Fruit fly (Drosophila melanogaster) whole organism, embryonic: ENCODE data around the gene wry.

Source experiments
- Atf3 ChIP-seq: fragments of 200-800 bp; sonication (Bioruptor generic); optimal IDR thresholded peaks from 3 replicates; lab custom pipeline; 2016; ENCODE audit warnings: missing biosample characterization, missing genetic modification characterization
- Atf6 ChIP-seq: fragments of 200-800 bp; sonication (Bioruptor generic); IDR thresholded peaks from 2 replicates; pipeline ENCODE4 v1.3.6; 2022; ENCODE audit warnings: missing biosample characterization, missing genetic modification characterization
- B-H2 ChIP-seq: fragments of 200-800 bp; sonication (Bioruptor generic); optimal IDR thresholded peaks from 2 replicates; lab custom pipeline; 2018; ENCODE audit warnings: missing biosample characterization, mild to moderate bottlenecking, missing genetic modification characterization
- Bdp1 ChIP-seq: fragments of 200-800 bp; sonication (Bioruptor generic); optimal IDR thresholded peaks from 3 replicates; lab custom pipeline; 2016; ENCODE audit warnings: missing biosample characterization, missing genetic modification characterization
- CG10267 ChIP-seq: fragments of 200-800 bp; sonication (Bioruptor generic); optimal IDR thresholded peaks from 2 replicates; lab custom pipeline; 2018; ENCODE audit warnings: missing biosample characterization, mild to moderate bottlenecking, missing genetic modification characterization, moderate library complexity
- CG10462 ChIP-seq: fragments of 200-800 bp; sonication (Bioruptor generic); optimal IDR thresholded peaks from 2 replicates; lab custom pipeline; 2016; ENCODE audit warnings: missing biosample characterization, missing genetic modification characterization
- CG10565 ChIP-seq: fragments of 200-800 bp; sonication (Bioruptor generic); optimal IDR thresholded peaks from 3 replicates; lab custom pipeline; 2016; ENCODE audit warnings: missing biosample characterization, mild to moderate bottlenecking, missing genetic modification characterization
- CG10959 ChIP-seq: fragments of 200-800 bp; sonication (Bioruptor generic); IDR thresholded peaks from 2 replicates; pipeline ENCODE4 v1.3.6; 2022; ENCODE audit warnings: missing biosample characterization, missing genetic modification characterization
- CG12071 ChIP-seq: fragments of 200-800 bp; sonication (Bioruptor generic); optimal IDR thresholded peaks from 3 replicates; lab custom pipeline; 2018; ENCODE audit warnings: missing biosample characterization, mild to moderate bottlenecking, missing genetic modification characterization
- CG12104 ChIP-seq: fragments of 200-800 bp; sonication (Bioruptor generic); optimal IDR thresholded peaks from 3 replicates; lab custom pipeline; 2016; ENCODE audit warnings: missing biosample characterization, missing genetic modification characterization
- CG12769 ChIP-seq: fragments of 200-800 bp; sonication (Bioruptor generic); optimal IDR thresholded peaks from 2 replicates; lab custom pipeline; 2019; ENCODE audit warnings: missing biosample characterization, mild to moderate bottlenecking, missing genetic modification characterization, moderate library complexity
- CG13123 ChIP-seq: fragments of 200-800 bp; sonication (Bioruptor generic); optimal IDR thresholded peaks from 2 replicates; lab custom pipeline; 2016; ENCODE audit warnings: missing biosample characterization, missing genetic modification characterization
- CG13424 ChIP-seq: fragments of 200-800 bp; sonication (Bioruptor generic); optimal IDR thresholded peaks from 2 replicates; lab custom pipeline; 2019; ENCODE audit warnings: missing biosample characterization, mild to moderate bottlenecking, missing genetic modification characterization, moderate library complexity
- CG16779 ChIP-seq: fragments of 200-800 bp; sonication (Bioruptor generic); IDR thresholded peaks from 2 replicates; pipeline ENCODE4 v1.3.6; 2022; ENCODE audit warnings: missing biosample characterization, missing genetic modification characterization
- CG16813 ChIP-seq: fragments of 200-800 bp; sonication (Bioruptor generic); IDR thresholded peaks from 3 replicates; pipeline ENCODE4 v1.3.6; 2022; ENCODE audit warnings: missing biosample characterization, missing genetic modification characterization; ENCODE audit not compliant: partially characterized antibody
- CG17912 ChIP-seq: fragments of 200-800 bp; sonication (Bioruptor generic); optimal IDR thresholded peaks from 2 replicates; lab custom pipeline; 2018; ENCODE audit warnings: missing biosample characterization, mild to moderate bottlenecking, missing genetic modification characterization
- CG30403 ChIP-seq: fragments of 200-800 bp; sonication (Bioruptor generic); optimal IDR thresholded peaks from 3 replicates; lab custom pipeline; 2016; ENCODE audit warnings: missing biosample characterization, missing genetic modification characterization
- CG3726 ChIP-seq: fragments of 200-800 bp; sonication (Bioruptor generic); IDR thresholded peaks from 3 replicates; pipeline ENCODE4, ENCODE4 v1.3.6; 2022; ENCODE audit warnings: missing biosample characterization, missing genetic modification characterization
- CG3847 ChIP-seq: fragments of 200-800 bp; sonication (Bioruptor generic); IDR thresholded peaks from 2 replicates; pipeline ENCODE4 v1.3.6; 2022; ENCODE audit warnings: missing biosample characterization, missing genetic modification characterization
- CG4707 ChIP-seq: fragments of 200-800 bp; sonication (Bioruptor generic); optimal IDR thresholded peaks from 2 replicates; lab custom pipeline; 2018; ENCODE audit warnings: missing biosample characterization, mild to moderate bottlenecking, missing genetic modification characterization, moderate library complexity
- CG6813 ChIP-seq: fragments of 200-800 bp; sonication (Bioruptor generic); optimal IDR thresholded peaks from 2 replicates; lab custom pipeline; 2017; ENCODE audit warnings: missing biosample characterization, missing genetic modification characterization, mild to moderate bottlenecking, moderate library complexity, missing genetic modification reagents
- CG9215 ChIP-seq: fragments of 200-800 bp; sonication (Bioruptor generic); IDR thresholded peaks from 2 replicates; pipeline ENCODE4 v1.3.6; 2022; ENCODE audit warnings: missing biosample characterization, missing genetic modification characterization
- CG9609 ChIP-seq: fragments of 200-800 bp; sonication (Bioruptor generic); optimal IDR thresholded peaks from 3 replicates; lab custom pipeline; 2016; ENCODE audit warnings: missing biosample characterization, missing genetic modification characterization
- Chrac-16 ChIP-seq: fragments of 200-800 bp; sonication (Bioruptor generic); optimal IDR thresholded peaks from 3 replicates; lab custom pipeline; 2016; ENCODE audit warnings: missing biosample characterization, missing genetic modification characterization
- D ChIP-seq, 2 experiments: fragments of 200-800 bp in 1 of 2; fragments of >200 bp in 1 of 2; sonication (Bioruptor generic) in 1 of 2; optimal IDR thresholded peaks; 2 replicates in 1 of 2; 3 replicates in 1 of 2; lab custom pipeline; 2017; ENCODE audit warnings: mild to moderate bottlenecking in 1 of 2, missing biosample characterization in 1 of 2, missing genetic modification characterization in 1 of 2, missing genetic modification reagents in 1 of 2
- D19B ChIP-seq: fragments of 200-800 bp; sonication (Bioruptor generic); optimal IDR thresholded peaks from 2 replicates; lab custom pipeline; 2017; ENCODE audit warnings: missing biosample characterization, mild to moderate bottlenecking, missing genetic modification characterization
- Eip74EF ChIP-seq, 2 experiments: fragments of 200-800 bp in 1 of 2; fragments of >200 bp in 1 of 2; sonication (Bioruptor generic) in 1 of 2; optimal IDR thresholded peaks; 2 replicates each; lab custom pipeline; 2017 to 2019; ENCODE audit warnings: missing biosample characterization in 2 of 2, missing genetic modification characterization in 2 of 2, mild to moderate bottlenecking in 1 of 2, moderate library complexity in 1 of 2
- Mes4 ChIP-seq: fragments of 200-800 bp; sonication (Bioruptor generic); optimal IDR thresholded peaks from 2 replicates; lab custom pipeline; 2016; ENCODE audit warnings: missing biosample characterization, missing genetic modification characterization
- Nf-YB ChIP-seq: fragments of 200-800 bp; sonication (Bioruptor generic); optimal IDR thresholded peaks from 3 replicates; lab custom pipeline; 2019; ENCODE audit warnings: missing biosample characterization, mild to moderate bottlenecking, missing genetic modification characterization, moderate library complexity
- Pdp1 ChIP-seq, 2 experiments: fragments of 200-800 bp; sonication (Bioruptor generic); optimal IDR thresholded peaks; 3 replicates each; lab custom pipeline; 2016; ENCODE audit warnings: missing biosample characterization in 2 of 2, missing genetic modification characterization in 2 of 2, mild to moderate bottlenecking in 1 of 2, moderate library complexity in 1 of 2
- Six4 ChIP-seq: fragments of 200-800 bp; sonication (Bioruptor generic); optimal IDR thresholded peaks from 2 replicates; lab custom pipeline; 2016; ENCODE audit warnings: missing biosample characterization, missing genetic modification characterization
- Sox100B ChIP-seq: fragments of 200-800 bp; sonication (Bioruptor generic); optimal IDR thresholded peaks from 3 replicates; lab custom pipeline; 2018; ENCODE audit warnings: missing biosample characterization, mild to moderate bottlenecking, missing genetic modification characterization
- Taf1 ChIP-seq: fragments of 200-800 bp; sonication (Bioruptor generic); IDR thresholded peaks from 2 replicates; pipeline ENCODE4 v1.3.6; 2022; ENCODE audit warnings: missing biosample characterization, missing genetic modification characterization
- Trl ChIP-seq, 3 experiments: fragments of >200 bp in 2 of 3; fragments of 200-800 bp in 1 of 3; sonication (Bioruptor generic) in 1 of 3; optimal IDR thresholded peaks; 2 replicates in 1 of 3; 3 replicates in 2 of 3; lab custom pipeline; 2016 to 2017; ENCODE audit warnings: missing biosample characterization in 1 of 3, missing genetic modification characterization in 1 of 3
- abd-A ChIP-seq: fragments of 200-800 bp; sonication (Bioruptor generic); optimal IDR thresholded peaks from 3 replicates; lab custom pipeline; 2019; ENCODE audit warnings: missing biosample characterization, mild to moderate bottlenecking, missing genetic modification characterization, moderate library complexity
- ash1 ChIP-seq: fragments of 200-800 bp; sonication (Bioruptor generic); optimal IDR thresholded peaks from 2 replicates; lab custom pipeline; 2018; ENCODE audit warnings: missing biosample characterization, mild to moderate bottlenecking, missing genetic modification characterization
- ato ChIP-seq: fragments of 200-800 bp; sonication (Bioruptor generic); IDR thresholded peaks from 2 replicates; pipeline ENCODE4 v1.3.6; 2022; ENCODE audit warnings: missing biosample characterization, missing genetic modification characterization; ENCODE audit not compliant: partially characterized antibody
- az2 ChIP-seq: fragments of 200-800 bp; sonication (Bioruptor generic); optimal IDR thresholded peaks from 3 replicates; lab custom pipeline; 2016; ENCODE audit warnings: missing biosample characterization, missing genetic modification characterization
- caup ChIP-seq: fragments of 200-800 bp; sonication (Bioruptor generic); optimal IDR thresholded peaks from 3 replicates; lab custom pipeline; 2017; ENCODE audit warnings: missing biosample characterization, mild to moderate bottlenecking, missing genetic modification characterization, moderate library complexity; ENCODE audit not compliant: severe bottlenecking
- chm ChIP-seq: fragments of 200-800 bp; sonication (Bioruptor generic); IDR thresholded peaks from 2 replicates; pipeline ENCODE4 v1.3.6; 2022; ENCODE audit warnings: missing biosample characterization, missing genetic modification characterization
- ci ChIP-seq: fragments of 200-800 bp; sonication (Bioruptor generic); IDR thresholded peaks from 3 replicates; pipeline ENCODE4 v1.3.6; 2022; ENCODE audit warnings: missing biosample characterization, missing genetic modification characterization
- croc ChIP-seq: fragments of 200-800 bp; sonication (Bioruptor generic); conservative IDR thresholded peaks from 3 replicates; pipeline ENCODE4 v1.3.6; 2022; ENCODE audit warnings: missing biosample characterization, missing genetic modification characterization
- dm ChIP-seq: fragments of 200-800 bp; sonication (Bioruptor generic); optimal IDR thresholded peaks from 3 replicates; lab custom pipeline; 2016; ENCODE audit warnings: missing biosample characterization, missing genetic modification characterization
- dysf ChIP-seq: fragments of 200-800 bp; sonication (Bioruptor generic); IDR thresholded peaks from 3 replicates; pipeline ENCODE4 v1.3.6; 2022; ENCODE audit warnings: missing biosample characterization, missing genetic modification characterization
- fd102C ChIP-seq: fragments of 200-800 bp; sonication (Bioruptor generic); optimal IDR thresholded peaks from 2 replicates; lab custom pipeline; 2018; ENCODE audit warnings: missing biosample characterization, mild to moderate bottlenecking, missing genetic modification characterization, moderate library complexity
- fd3F ChIP-seq: fragments of 200-800 bp; sonication (Bioruptor generic); optimal IDR thresholded peaks from 2 replicates; lab custom pipeline; 2018; ENCODE audit warnings: missing biosample characterization, mild to moderate bottlenecking, missing genetic modification characterization, moderate library complexity
- lab ChIP-seq: fragments of 200-800 bp; sonication (Bioruptor generic); optimal IDR thresholded peaks from 3 replicates; lab custom pipeline; 2017; ENCODE audit warnings: missing biosample characterization, missing genetic modification characterization, mild to moderate bottlenecking, moderate library complexity, missing genetic modification reagents
- nerfin-1 ChIP-seq: fragments of 200-800 bp; sonication (Bioruptor generic); optimal IDR thresholded peaks from 3 replicates; lab custom pipeline; 2019; ENCODE audit warnings: missing biosample characterization, mild to moderate bottlenecking, missing genetic modification characterization, moderate library complexity
- onecut ChIP-seq: fragments of 200-800 bp; sonication (Bioruptor generic); IDR thresholded peaks from 2 replicates; pipeline ENCODE4 v1.3.6; 2022; ENCODE audit warnings: missing biosample characterization, missing genetic modification characterization
- tll ChIP-seq, 2 experiments: fragments of 200-800 bp in 1 of 2; fragments of >200 bp in 1 of 2; sonication (Bioruptor generic) in 1 of 2; optimal IDR thresholded peaks; 2 replicates each; lab custom pipeline; 2017 to 2019; ENCODE audit warnings: missing biosample characterization in 2 of 2, missing genetic modification characterization in 2 of 2, mild to moderate bottlenecking in 1 of 2, moderate library complexity in 1 of 2

The wry gene

dm6 chr2L:1836238-1836637 lies at the start of gene wry (continued):
- TF ChIP-seq tll (GFP tag; optimal IDR thresholded peaks at IDR 0.05; lab: Kevin White, UChicago) (no peak), Trl (optimal IDR thresholded peaks at IDR 0.05; lab: Kevin White, UChicago) (peak; percentile 24 to 48), Trl (GFP tag; optimal IDR thresholded peaks at IDR 0.05; lab: Kevin White, UChicago) (no peak), CG16813 (no peak), dysf (no peak), CG3726 (GFP tag; lab: Robert Waterston, UW) (no peak), CG10565 (GFP tag; lab: Kevin White, UChicago) (no peak), az2 (no peak), Pdp1 (GFP tag; optimal IDR thresholded peaks at IDR 0.05; lab: Kevin White, UChicago) (no peak), D19B (no peak), croc (no peak), ash1 (GFP tag; lab: Kevin White, UChicago) (no peak), CG12071 (GFP tag; lab: Kevin White, UChicago) (no peak), abd-A (tag; lab: Kevin White, UChicago) (peak; percentile 42), CG13123 (no peak), CG9609 (GFP tag; lab: Kevin White, UChicago) (no peak), Nf-YB (no peak), CG4707 (GFP tag; lab: Kevin White, UChicago) (no peak), CG12769 (tag; lab: Kevin White, UChicago) (no peak), CG16779 (GFP tag; lab: Robert Waterston, UW) (peak; percentile 55; the same call in 1 of the 2 replicates), CG17912 (no peak), CG10462 (GFP tag; lab: Kevin White, UChicago) (no peak), Eip74EF (GFP tag; optimal IDR thresholded peaks at IDR 0.05; lab: Kevin White, UChicago) (no peak), Atf3 (GFP tag; lab: Kevin White, UChicago) (no peak), CG9215 (GFP tag; lab: Robert Waterston, UW) (no peak), ci (GFP tag; lab: Robert Waterston, UW) (no peak), fd102C (GFP tag; lab: Kevin White, UChicago) (no peak), caup (GFP tag; lab: Kevin White, UChicago) (no peak)
- TF ChIP-seq, all 482 proteins: peak for 10

dm6 chr2L:1787929-1788328 lies 48.4 kb upstream of the wry start:
- TF ChIP-seq D (optimal IDR thresholded peaks at IDR 0.05; lab: Kevin White, UChicago) = no peak
- TF ChIP-seq D (GFP tag; optimal IDR thresholded peaks at IDR 0.05; lab: Kevin White, UChicago) = no peak
- TF ChIP-seq CG10267 (tag; lab: Kevin White, UChicago) = no peak
- TF ChIP-seq lab = peak; percentile 19
- peak; percentile 44 for TF ChIP-seq onecut (GFP tag; lab: Robert Waterston, UW)
- TF ChIP-seq CG6813 = no peak
- no peak for TF ChIP-seq Mes4 (GFP tag; lab: Kevin White, UChicago)
- no peak for TF ChIP-seq Bdp1
- TF ChIP-seq nerfin-1 (tag; lab: Kevin White, UChicago) = peak; percentile 54
- TF ChIP-seq CG10959 = no peak
- no peak for TF ChIP-seq Taf1 (GFP tag; lab: Robert Waterston, UW)
- TF ChIP-seq CG30403 = no peak
- no peak for TF ChIP-seq chm (GFP tag; lab: Robert Waterston, UW)
- no peak for TF ChIP-seq Sox100B (GFP tag; lab: Kevin White, UChicago)
- no peak for TF ChIP-seq CG12104
- TF ChIP-seq dm (GFP tag; lab: Kevin White, UChicago) = no peak
- no peak for TF ChIP-seq ato (GFP tag; lab: Robert Waterston, UW)
- TF ChIP-seq fd3F (GFP tag; lab: Kevin White, UChicago) = no peak
- TF ChIP-seq CG3847 (GFP tag; lab: Robert Waterston, UW) = no peak
- TF ChIP-seq B-H2 (GFP tag; lab: Kevin White, UChicago) = no peak
- no peak for TF ChIP-seq Chrac-16
- no peak for TF ChIP-seq Six4 (GFP tag; lab: Kevin White, UChicago)
- TF ChIP-seq abd-A (tag; lab: Kevin White, UChicago) = peak; percentile 76
- no peak for TF ChIP-seq CG13424 (tag; lab: Kevin White, UChicago)
- no peak for TF ChIP-seq Atf6
